Fruit fly (Drosophila melanogaster): ENCODE data around the gene CG33281.
A peak's percentile ranks its signal among the peaks of the same experiment; 100 is the strongest.

DNA sequence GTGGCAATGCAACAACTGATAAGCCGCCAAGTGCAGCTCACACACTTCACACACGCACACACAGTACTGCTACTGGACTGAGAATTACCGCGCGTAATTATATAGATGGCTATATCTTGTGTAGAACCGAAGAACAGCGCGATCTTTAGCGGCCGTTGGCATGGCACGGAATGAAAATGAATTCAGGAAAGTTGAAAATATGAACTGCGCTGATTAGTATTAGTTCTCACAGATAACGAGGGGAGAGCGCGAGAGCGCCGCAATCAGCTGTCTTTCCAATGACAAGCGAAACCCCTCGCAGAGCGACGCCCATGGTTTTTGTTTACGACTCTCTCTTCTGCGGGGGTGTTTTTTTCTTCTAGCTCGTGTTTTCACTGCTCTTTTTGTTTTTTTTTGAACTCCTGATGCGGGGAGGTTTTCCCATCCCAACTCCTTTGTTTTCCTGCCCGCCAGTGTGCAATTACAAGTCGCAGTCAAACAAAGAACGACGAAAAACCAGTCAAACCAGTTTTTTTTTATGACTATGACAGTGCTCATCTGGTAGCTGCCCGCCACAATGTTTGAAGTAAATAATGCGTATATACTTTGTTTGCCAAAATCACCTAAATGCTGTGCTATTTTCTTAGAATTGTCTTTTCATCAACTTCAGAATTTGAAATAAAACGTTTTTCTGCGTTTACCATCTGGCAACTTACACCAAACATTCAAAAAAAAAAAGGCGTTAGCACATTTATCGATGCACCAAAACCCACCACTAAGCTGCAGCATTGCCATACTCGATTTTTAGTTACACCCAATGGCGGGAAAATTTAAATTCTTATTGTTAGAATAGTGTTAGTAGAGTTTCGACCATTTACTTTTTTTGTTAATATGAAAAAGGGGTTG, 20.8 kb upstream of the CG33281 start, which contains the start of gene CG9663:
- TF ChIP-seq Dll (optimal IDR thresholded peaks at IDR 0.05): no peak
- TF ChIP-seq pan (optimal IDR thresholded peaks at IDR 0.05): no peak
- TF ChIP-seq usp (GFP tag; optimal IDR thresholded peaks at IDR 0.05): no peak
- TF ChIP-seq CG8478 (optimal IDR thresholded peaks at IDR 0.05): no peak
- peak in 1 of 2 experiments; percentile 5 for TF ChIP-seq EcR (GFP tag; optimal IDR thresholded peaks at IDR 0.05)
- TF ChIP-seq psq (optimal IDR thresholded peaks at IDR 0.05): no peak

Data from whole organism.